Fruit fly (Drosophila melanogaster) whole organism, embryonic: ENCODE measurements around the gene CG46310.

Experiments
- ATbp ChIP-seq: fragments of 200-800 bp; sonication (Bioruptor generic); optimal IDR thresholded peaks from 2 replicates; lab custom pipeline; 2017; ENCODE audit warnings: missing biosample characterization, mild to moderate bottlenecking, missing genetic modification characterization, missing genetic modification reagents
- Atf3 ChIP-seq: fragments of 200-800 bp; sonication (Bioruptor generic); optimal IDR thresholded peaks from 3 replicates; lab custom pipeline; 2016; ENCODE audit warnings: missing biosample characterization, missing genetic modification characterization
- CG1024 ChIP-seq: fragments of 200-800 bp; sonication (Bioruptor generic); IDR thresholded peaks from 2 replicates; pipeline ENCODE4 v1.3.6; 2022; ENCODE audit warnings: missing biosample characterization, missing genetic modification characterization
- CG10267 ChIP-seq: fragments of 200-800 bp; sonication (Bioruptor generic); optimal IDR thresholded peaks from 2 replicates; lab custom pipeline; 2018; ENCODE audit warnings: missing biosample characterization, mild to moderate bottlenecking, missing genetic modification characterization, moderate library complexity
- CG12236 ChIP-seq: fragments of 200-800 bp; sonication (Bioruptor generic); optimal IDR thresholded peaks from 2 replicates; lab custom pipeline; 2016; ENCODE audit warnings: missing biosample characterization, missing genetic modification characterization
- CG13287 ChIP-seq: fragments of 200-800 bp; sonication (Bioruptor generic); IDR thresholded peaks from 2 replicates; pipeline ENCODE4 v1.3.6; 2022; ENCODE audit warnings: missing biosample characterization, missing genetic modification characterization; ENCODE audit not compliant: partially characterized antibody
- CG14441 ChIP-seq: fragments of 200-800 bp; sonication (Bioruptor generic); IDR thresholded peaks from 2 replicates; pipeline ENCODE4 v1.3.6; 2022; ENCODE audit warnings: missing biosample characterization, missing genetic modification characterization
- CG2712 ChIP-seq: fragments of 200-800 bp; optimal IDR thresholded peaks from 3 replicates; lab custom pipeline; 2019; ENCODE audit warnings: missing biosample characterization, mild to moderate bottlenecking, missing genetic modification characterization, moderate library complexity
- CG31441 ChIP-seq: fragments of 200-800 bp; sonication (Bioruptor generic); IDR thresholded peaks from 2 replicates; pipeline ENCODE4 v1.3.6; 2022; ENCODE audit warnings: missing biosample characterization, missing genetic modification characterization
- CG32767 ChIP-seq: fragments of 200-800 bp; sonication (Bioruptor generic); IDR thresholded peaks from 2 replicates; pipeline ENCODE4 v1.3.6; 2022; ENCODE audit warnings: missing biosample characterization, missing genetic modification characterization
- CG34224 ChIP-seq: fragments of 200-800 bp; sonication (Bioruptor generic); IDR thresholded peaks from 3 replicates; pipeline ENCODE4 v1.3.6; 2022; ENCODE audit warnings: missing biosample characterization, missing genetic modification characterization; ENCODE audit not compliant: partially characterized antibody
- CG3726 ChIP-seq: fragments of 200-800 bp; sonication (Bioruptor generic); IDR thresholded peaks from 3 replicates; pipeline ENCODE4, ENCODE4 v1.3.6; 2022; ENCODE audit warnings: missing biosample characterization, missing genetic modification characterization
- CG4360 ChIP-seq: fragments of 200-800 bp; sonication (Bioruptor generic); IDR thresholded peaks from 2 replicates; pipeline ENCODE4 v1.3.6; 2022; ENCODE audit warnings: missing biosample characterization, missing genetic modification characterization
- CG43689 ChIP-seq: fragments of 200-800 bp; sonication (Bioruptor generic); IDR thresholded peaks from 2 replicates; pipeline ENCODE4 v1.3.6; 2022; ENCODE audit warnings: missing biosample characterization, missing genetic modification characterization
- CG6689 ChIP-seq: fragments of 200-800 bp; sonication (Bioruptor generic); IDR thresholded peaks from 2 replicates; pipeline ENCODE4 v1.3.6; 2022; ENCODE audit warnings: missing biosample characterization, missing genetic modification characterization
- CG9609 ChIP-seq: fragments of 200-800 bp; sonication (Bioruptor generic); optimal IDR thresholded peaks from 3 replicates; lab custom pipeline; 2016; ENCODE audit warnings: missing biosample characterization, missing genetic modification characterization
- CTCF ChIP-seq: fragments of 200-800 bp; sonication (Bioruptor generic); optimal IDR thresholded peaks from 2 replicates; lab custom pipeline; 2017; ENCODE audit warnings: missing biosample characterization, mild to moderate bottlenecking, missing genetic modification characterization, moderate library complexity
- D19B ChIP-seq: fragments of 200-800 bp; sonication (Bioruptor generic); optimal IDR thresholded peaks from 2 replicates; lab custom pipeline; 2017; ENCODE audit warnings: missing biosample characterization, mild to moderate bottlenecking, missing genetic modification characterization
- Dfd ChIP-seq, 2 experiments: fragments of >200 bp; optimal IDR thresholded peaks; 2 replicates each; lab custom pipeline; 2017; ENCODE audit warnings: missing biosample characterization in 2 of 2, missing genetic modification characterization in 2 of 2
- Dp ChIP-seq: fragments of 200-800 bp; sonication (Bioruptor generic); optimal IDR thresholded peaks from 2 replicates; lab custom pipeline; 2018; ENCODE audit warnings: missing biosample characterization, mild to moderate bottlenecking, missing genetic modification characterization, moderate library complexity
- Fer2 ChIP-seq: fragments of 200-800 bp; sonication (Bioruptor generic); optimal IDR thresholded peaks from 2 replicates; lab custom pipeline; 2018; ENCODE audit warnings: missing biosample characterization, mild to moderate bottlenecking, missing genetic modification characterization, moderate library complexity
- Gsc ChIP-seq: fragments of 200-800 bp; sonication (Bioruptor generic); IDR thresholded peaks from 2 replicates; pipeline ENCODE4 v1.3.6; 2022; ENCODE audit warnings: missing biosample characterization, missing genetic modification characterization
- HLHmδ ChIP-seq: fragments of 200-800 bp; sonication (Bioruptor generic); optimal IDR thresholded peaks from 2 replicates; lab custom pipeline; 2018; ENCODE audit warnings: missing biosample characterization, mild to moderate bottlenecking, missing genetic modification characterization, moderate library complexity
- Hey ChIP-seq: fragments of 200-800 bp; sonication (Bioruptor generic); optimal IDR thresholded peaks from 3 replicates; lab custom pipeline; 2018; ENCODE audit warnings: missing biosample characterization, mild to moderate bottlenecking, missing genetic modification characterization
- HmgZ ChIP-seq: fragments of 200-800 bp; sonication (Bioruptor generic); optimal IDR thresholded peaks from 2 replicates; lab custom pipeline; 2018; ENCODE audit warnings: missing biosample characterization, mild to moderate bottlenecking, missing genetic modification characterization
- Hr39 ChIP-seq: fragments of >200 bp; optimal IDR thresholded peaks from 2 replicates; lab custom pipeline; 2017
- Jarid2 ChIP-seq: fragments of 200-800 bp; sonication (Bioruptor generic); optimal IDR thresholded peaks from 3 replicates; lab custom pipeline; 2017; ENCODE audit warnings: mild to moderate bottlenecking, missing biosample characterization, missing genetic modification reagents, missing genetic modification characterization
- MBD-R2 ChIP-seq: fragments of 200-800 bp; sonication (Bioruptor generic); IDR thresholded peaks from 2 replicates; pipeline ENCODE4 v1.3.6; 2022; ENCODE audit warnings: missing biosample characterization, missing genetic modification characterization
- Myb ChIP-seq: fragments of 200-800 bp; sonication (Bioruptor generic); optimal IDR thresholded peaks from 2 replicates; lab custom pipeline; 2016; ENCODE audit warnings: missing biosample characterization, missing genetic modification characterization
- Oli ChIP-seq: fragments of 200-800 bp; sonication (Bioruptor generic); optimal IDR thresholded peaks from 2 replicates; lab custom pipeline; 2018; ENCODE audit warnings: missing biosample characterization, mild to moderate bottlenecking, missing genetic modification characterization, moderate library complexity
- Pdp1 ChIP-seq, 2 experiments: fragments of 200-800 bp; sonication (Bioruptor generic); optimal IDR thresholded peaks; 3 replicates each; lab custom pipeline; 2016; ENCODE audit warnings: missing biosample characterization in 2 of 2, missing genetic modification characterization in 2 of 2, mild to moderate bottlenecking in 1 of 2, moderate library complexity in 1 of 2
- Usf ChIP-seq: fragments of 200-800 bp; sonication (Bioruptor generic); optimal IDR thresholded peaks from 2 replicates; lab custom pipeline; 2017; ENCODE audit warnings: missing genotype, missing biosample characterization, missing genetic modification characterization
- crol ChIP-seq: fragments of 200-800 bp; sonication (Bioruptor generic); IDR thresholded peaks from 2 replicates; pipeline ENCODE4 v1.3.6; 2022; ENCODE audit warnings: missing biosample characterization, missing genetic modification characterization
- en ChIP-seq: fragments of 200-800 bp; sonication (Bioruptor generic); optimal IDR thresholded peaks from 2 replicates; lab custom pipeline; 2016; ENCODE audit warnings: missing biosample characterization, missing genetic modification characterization
- gfzf ChIP-seq: fragments of 200-800 bp; sonication (Bioruptor generic); optimal IDR thresholded peaks from 2 replicates; lab custom pipeline; 2016; ENCODE audit warnings: missing biosample characterization, mild to moderate bottlenecking, missing genetic modification characterization, moderate library complexity
- gsb ChIP-seq: fragments of 200-800 bp; sonication (Bioruptor generic); IDR thresholded peaks from 2 replicates; pipeline ENCODE4 v1.3.6; 2022; ENCODE audit warnings: missing biosample characterization, missing genetic modification characterization
- hkb ChIP-seq, 2 experiments: fragments of 200-800 bp in 1 of 2; fragments of >200 bp in 1 of 2; sonication (Bioruptor generic) in 1 of 2; IDR thresholded peaks in 1 of 2; optimal IDR thresholded peaks in 1 of 2; 2 replicates each; pipeline versions ENCODE4 v1.3.6 to Lab custom; 2017 to 2022; ENCODE audit warnings: missing biosample characterization in 1 of 2, missing genetic modification characterization in 1 of 2
- jigr1 ChIP-seq: fragments of 200-800 bp; sonication (Bioruptor generic); IDR thresholded peaks from 3 replicates; pipeline ENCODE4 v1.3.6; 2022; ENCODE audit warnings: missing biosample characterization, missing genetic modification characterization
- jing ChIP-seq: fragments of 200-800 bp; sonication (Bioruptor generic); optimal IDR thresholded peaks from 2 replicates; lab custom pipeline; 2018; ENCODE audit warnings: missing biosample characterization, mild to moderate bottlenecking, missing genetic modification characterization
- mirr ChIP-seq: fragments of 200-800 bp; sonication (Bioruptor generic); optimal IDR thresholded peaks from 3 replicates; lab custom pipeline; 2018; ENCODE audit warnings: missing biosample characterization, mild to moderate bottlenecking, missing genetic modification characterization
- pnt ChIP-seq: fragments of 200-800 bp; sonication (Bioruptor generic); optimal IDR thresholded peaks from 3 replicates; lab custom pipeline; 2016; ENCODE audit warnings: missing biosample characterization, missing genetic modification characterization
- sd ChIP-seq: fragments of 200-800 bp; sonication (Bioruptor generic); optimal IDR thresholded peaks from 3 replicates; lab custom pipeline; 2018; ENCODE audit warnings: missing biosample characterization, mild to moderate bottlenecking, missing genetic modification characterization, moderate library complexity
- sim ChIP-seq: fragments of 200-800 bp; sonication (Bioruptor generic); IDR thresholded peaks from 2 replicates; pipeline ENCODE4 v1.3.6; 2022; ENCODE audit warnings: missing biosample characterization, missing genetic modification characterization
- slbo ChIP-seq: fragments of 200-800 bp; sonication (Bioruptor generic); IDR thresholded peaks from 2 replicates; pipeline ENCODE4 v1.3.6; 2022; ENCODE audit warnings: missing biosample characterization, missing genetic modification characterization
- tin ChIP-seq: fragments of 200-800 bp; sonication (Bioruptor generic); optimal IDR thresholded peaks from 3 replicates; lab custom pipeline; 2016; ENCODE audit warnings: missing biosample characterization, missing genetic modification characterization
- toy ChIP-seq: fragments of 200-800 bp; sonication (Bioruptor generic); IDR thresholded peaks from 2 replicates; pipeline ENCODE4 v1.3.6; 2022; ENCODE audit warnings: missing biosample characterization, missing genetic modification characterization
- twi ChIP-seq: fragments of 200-800 bp; optimal IDR thresholded peaks from 2 replicates; lab custom pipeline; 2019; ENCODE audit warnings: missing biosample characterization, mild to moderate bottlenecking, missing genetic modification characterization, moderate library complexity
- vnd ChIP-seq: fragments of 200-800 bp; sonication (Bioruptor generic); IDR thresholded peaks from 3 replicates; pipeline ENCODE4 v1.3.6; 2022; ENCODE audit warnings: missing biosample characterization, missing genetic modification characterization; ENCODE audit not compliant: partially characterized antibody
- vvl ChIP-seq: fragments of 200-800 bp; sonication (Bioruptor generic); IDR thresholded peaks from 2 replicates; pipeline ENCODE4 v1.3.6; 2022; ENCODE audit warnings: missing biosample characterization, missing genetic modification characterization

Gene CG46310

DNA sequence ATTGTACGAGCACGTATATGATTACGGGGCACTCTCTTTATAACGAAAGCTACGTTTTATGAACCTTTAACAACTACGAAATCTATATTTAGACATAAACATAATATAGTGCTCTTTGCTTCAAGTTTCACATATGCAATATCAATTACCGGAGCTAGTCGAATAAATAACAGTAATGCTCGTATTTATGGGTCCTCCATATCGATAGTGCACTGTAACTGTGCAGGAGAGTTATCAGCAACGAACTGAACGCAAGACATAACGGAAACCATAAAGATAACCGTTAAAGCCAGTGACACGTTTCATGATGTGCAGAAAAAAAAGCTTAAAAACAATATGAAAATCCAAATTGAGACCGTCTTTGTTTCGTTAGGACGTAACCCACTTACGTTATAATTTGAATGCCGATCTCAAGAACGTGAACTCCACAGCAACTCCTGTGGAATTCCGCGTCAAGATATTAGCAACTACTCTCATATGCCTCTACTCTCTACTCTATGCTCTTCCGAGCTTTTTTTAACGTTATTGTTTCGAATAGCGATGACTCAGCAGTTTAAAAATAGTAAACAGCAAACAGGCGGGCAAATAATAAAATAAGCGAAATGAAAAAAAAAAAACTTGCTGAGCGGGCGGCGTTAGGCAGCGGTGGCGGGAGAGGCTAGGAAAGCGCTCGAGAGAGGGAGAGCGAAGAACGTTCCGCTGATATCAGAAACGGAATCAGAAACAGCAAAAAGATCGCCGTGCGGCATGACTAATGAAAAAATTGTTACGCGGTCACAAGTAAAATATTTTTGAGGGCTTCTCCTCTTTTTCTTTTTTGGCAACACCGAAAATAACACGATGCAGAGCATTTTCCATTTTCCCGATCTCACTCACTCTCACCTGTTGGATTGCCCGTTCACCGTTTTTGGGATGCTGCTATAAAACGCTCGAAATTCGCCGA lies 16.6 kb downstream of the CG46310 start (continued):
- TF ChIP-seq Dp (GFP tag; lab: Kevin White, UChicago): no peak
- peak; percentile 44 for TF ChIP-seq Fer2 (tag; lab: Kevin White, UChicago)
- TF ChIP-seq sd (tag; lab: Kevin White, UChicago): peak; percentile 55
- TF ChIP-seq jigr1 (GFP tag; lab: Robert Waterston, UW): 0 out of 3 replicates have a peak, but pooled peaks have one; percentile 15
- TF ChIP-seq mirr (GFP tag; lab: Kevin White, UChicago): peak; percentile 73
- TF ChIP-seq CG2712 (tag; lab: Kevin White, UChicago): peak; percentile 76
- TF ChIP-seq en (GFP tag; lab: Kevin White, UChicago): no peak
- TF ChIP-seq twi (tag; lab: Kevin White, UChicago): peak; percentile 41
- peak; percentile 65; the same call in 1 of the 2 replicates for TF ChIP-seq CG32767 (GFP tag; lab: Robert Waterston, UW)
- TF ChIP-seq CG4360 (GFP tag; lab: Robert Waterston, UW): no peak
- TF ChIP-seq CTCF (GFP tag; lab: Kevin White, UChicago): peak; percentile 5
- no peak for TF ChIP-seq HLHmδ (GFP tag; lab: Kevin White, UChicago)
- peak; percentile 36 for TF ChIP-seq CG12236
- peak; percentile 76 for TF ChIP-seq HmgZ (tag; lab: Kevin White, UChicago)
- TF ChIP-seq vvl (GFP tag; lab: Robert Waterston, UW): peak; percentile 76
- no peak for TF ChIP-seq sim (GFP tag; lab: Robert Waterston, UW)
- no peak for TF ChIP-seq hkb (optimal IDR thresholded peaks at IDR 0.05; lab: Kevin White, UChicago)
- TF ChIP-seq hkb (GFP tag; IDR thresholded peaks at IDR 0.05; lab: Robert Waterston, UW): peak; percentile 80
- no peak for TF ChIP-seq Dfd (GFP tag; optimal IDR thresholded peaks at IDR 0.05; lab: Kevin White, UChicago)
- TF ChIP-seq CG1024: 0 out of 2 replicates have a peak, but pooled peaks have one; percentile 27
- peak; percentile 69 for TF ChIP-seq CG6689 (GFP tag; lab: Robert Waterston, UW)
- peak; percentile 54 for TF ChIP-seq Myb (GFP tag; lab: Kevin White, UChicago)
- peak; percentile 57 for TF ChIP-seq D19B (GFP tag; lab: Kevin White, UChicago)
- TF ChIP-seq CG14441 (GFP tag; lab: Robert Waterston, UW): peak; percentile 83
- no peak for TF ChIP-seq Gsc (GFP tag; lab: Robert Waterston, UW)
- peak; percentile 42 for TF ChIP-seq Usf (GFP tag; lab: Kevin White, UChicago)
- TF ChIP-seq Atf3 (GFP tag; lab: Kevin White, UChicago): peak; percentile 47
- TF ChIP-seq ATbp: peak; percentile 57
- TF ChIP-seq CG3726 (GFP tag; lab: Robert Waterston, UW): no peak; the same call in 2 of the 3 replicates
- no peak for TF ChIP-seq CG34224 (GFP tag; lab: Robert Waterston, UW)
- TF ChIP-seq tin (GFP tag; lab: Kevin White, UChicago): peak; percentile 41
- peak; percentile 83 for TF ChIP-seq Oli (tag; lab: Kevin White, UChicago)
- peak; percentile 43; the same call in 1 of the 2 replicates for TF ChIP-seq MBD-R2
- peak; percentile 63 for TF ChIP-seq crol (GFP tag; lab: Robert Waterston, UW)
- no peak for TF ChIP-seq toy (GFP tag; lab: Robert Waterston, UW)
- TF ChIP-seq jing (GFP tag; lab: Kevin White, UChicago): peak; percentile 45
- peak; percentile 52 for TF ChIP-seq pnt (GFP tag; lab: Kevin White, UChicago)
- peak; percentile 86 for TF ChIP-seq slbo (GFP tag; lab: Robert Waterston, UW)
- no peak for TF ChIP-seq vnd
- TF ChIP-seq Jarid2: no peak
- no peak for TF ChIP-seq Hey (tag; lab: Kevin White, UChicago)
- peak; percentile 78 for TF ChIP-seq CG31441 (GFP tag; lab: Robert Waterston, UW)
- TF ChIP-seq CG10267 (tag; lab: Kevin White, UChicago): peak; percentile 58
- TF ChIP-seq gfzf (GFP tag; lab: Kevin White, UChicago): no peak
- no peak; the same call in 1 of the 2 replicates for TF ChIP-seq CG13287 (GFP tag; lab: Robert Waterston, UW)
- TF ChIP-seq Pdp1 (GFP tag; optimal IDR thresholded peaks at IDR 0.05; lab: Kevin White, UChicago): peak; percentile 60 to 78
- TF ChIP-seq gsb (GFP tag; lab: Robert Waterston, UW): peak; percentile 40; the same call in 1 of the 2 replicates
- peak; percentile 35 for TF ChIP-seq CG9609 (GFP tag; lab: Kevin White, UChicago)
- no peak for TF ChIP-seq Hr39 (lab: Kevin White, UChicago)
- 0 out of 2 replicates have a peak, but pooled peaks have one; percentile 36 for TF ChIP-seq CG43689 (GFP tag; lab: Robert Waterston, UW)
